Worm (Caenorhabditis elegans) whole organism, L4/young adult: ENCODE results near the gene K12B6.4.

Experiments
- W03F9.2 ChIP-seq: fragments of 150-350 bp; optimal IDR thresholded peaks from 2 replicates; lab custom pipeline; 2014; ENCODE audit warnings: missing biosample characterization, missing genetic modification characterization
- dao-5 ChIP-seq: sonication (generic microtip); optimal IDR thresholded peaks from 2 replicates; lab custom pipeline; 2016; ENCODE audit warnings: missing genotype, missing genetic modification characterization, moderate library complexity, missing compliant biosample characterization

ce11 chrV:6328897-6329296 is 47.8 kb upstream of the K12B6.4 start, which contains the start of gene T28C12.2:
- no peak for TF ChIP-seq W03F9.2
- TF ChIP-seq dao-5: no peak
